Worm (Caenorhabditis elegans): ENCODE measurements around the gene C34H4.2.
A peak's percentile ranks its signal among the peaks of the same experiment; 100 is the strongest.

C34H4.2 gene

ce11 chrIV:1561884-1562283 is 8.3 kb downstream of the C34H4.2 start, which contains the start of gene hpo-6:
TSS of gene hpo-6 (plus strand) at chrIV:1562184.
- TF ChIP-seq nhr-23 (tag; optimal IDR thresholded peaks at IDR 0.05) (no peak), fos-1 (tag; optimal IDR thresholded peaks at IDR 0.05) (peak; percentile 20)

DNA sequence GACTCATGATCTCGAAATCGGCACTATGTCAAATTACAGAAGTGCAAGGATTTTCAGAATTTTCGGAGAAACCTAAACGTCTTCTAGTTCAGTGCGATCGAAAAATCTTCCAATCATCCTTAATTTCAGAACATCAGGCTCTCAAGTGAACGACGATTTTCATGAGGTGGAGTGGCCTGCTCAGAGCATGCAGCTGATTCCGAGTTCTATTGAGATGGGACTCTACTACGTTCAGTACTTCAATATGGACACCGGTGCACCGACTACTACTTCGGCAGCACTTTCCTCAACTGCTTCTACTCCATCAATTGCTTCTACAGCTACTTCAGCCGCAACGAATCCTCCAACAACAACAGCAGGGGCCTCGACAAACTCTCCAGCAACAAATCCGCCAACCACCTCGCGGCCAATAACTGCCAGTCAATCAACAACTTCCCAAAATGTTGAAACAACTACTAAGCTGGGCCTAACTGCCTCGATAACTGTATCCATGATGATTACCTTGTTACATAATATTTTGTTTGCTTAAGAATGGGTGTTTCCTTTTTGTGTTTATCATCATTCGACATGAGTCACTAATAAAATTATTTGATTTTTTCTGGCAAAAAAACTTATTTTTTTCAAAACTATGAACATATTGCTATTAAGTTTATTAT is 10.1 kb downstream of the C34H4.2 start, which contains the start of gene Y41D4B.15:
Y41D4B.15 (plus strand) TSS at position 606 of the 656 bp plus-strand sequence.
- no peak for TF ChIP-seq mdl-1 (tag; optimal IDR thresholded peaks at IDR 0.05)
- no peak for TF ChIP-seq fos-1 (tag; optimal IDR thresholded peaks at IDR 0.05)
- no peak for TF ChIP-seq aly-2 (tag; optimal IDR thresholded peaks at IDR 0.05)
- TF ChIP-seq nhr-25 (tag; optimal IDR thresholded peaks at IDR 0.05): no peak
- no peak for TF ChIP-seq lin-11 (tag; optimal IDR thresholded peaks at IDR 0.05)

ce11 chrIV:1565725-1566124 is 12.2 kb downstream of the C34H4.2 start:
- TF ChIP-seq ceh-16 (tag; optimal IDR thresholded peaks at IDR 0.05): no peak
- TF ChIP-seq aly-2 (tag; optimal IDR thresholded peaks at IDR 0.05): no peak
- TF ChIP-seq nhr-77 (tag; optimal IDR thresholded peaks at IDR 0.05): no peak
- no peak for TF ChIP-seq egl-27 (tag; optimal IDR thresholded peaks at IDR 0.05)
- no peak for TF ChIP-seq elt-1 (tag; optimal IDR thresholded peaks at IDR 0.05)
- TF ChIP-seq lsy-2 (tag; optimal IDR thresholded peaks at IDR 0.05): no peak
- TF ChIP-seq sem-4 (tag; optimal IDR thresholded peaks at IDR 0.05): no peak
- no peak for TF ChIP-seq ceh-82 (tag; optimal IDR thresholded peaks at IDR 0.05)
- TF ChIP-seq sma-3 (GFP tag; optimal IDR thresholded peaks at IDR 0.05): no peak
- TF ChIP-seq mdl-1 (tag; optimal IDR thresholded peaks at IDR 0.05): no peak
- TF ChIP-seq nhr-10 (tag; optimal IDR thresholded peaks at IDR 0.05): no peak
- no peak for TF ChIP-seq peb-1 (tag; optimal IDR thresholded peaks at IDR 0.05)
- TF ChIP-seq lin-39 (tag; optimal IDR thresholded peaks at IDR 0.05): no peak
- TF ChIP-seq sma-9 (GFP tag; optimal IDR thresholded peaks at IDR 0.05): no peak
- no peak for TF ChIP-seq sma-9 (tag; optimal IDR thresholded peaks at IDR 0.05)
- TF ChIP-seq F13H6.1 (tag; optimal IDR thresholded peaks at IDR 0.05): no peak
- no peak for TF ChIP-seq skn-1 (tag; optimal IDR thresholded peaks at IDR 0.05)

DNA sequence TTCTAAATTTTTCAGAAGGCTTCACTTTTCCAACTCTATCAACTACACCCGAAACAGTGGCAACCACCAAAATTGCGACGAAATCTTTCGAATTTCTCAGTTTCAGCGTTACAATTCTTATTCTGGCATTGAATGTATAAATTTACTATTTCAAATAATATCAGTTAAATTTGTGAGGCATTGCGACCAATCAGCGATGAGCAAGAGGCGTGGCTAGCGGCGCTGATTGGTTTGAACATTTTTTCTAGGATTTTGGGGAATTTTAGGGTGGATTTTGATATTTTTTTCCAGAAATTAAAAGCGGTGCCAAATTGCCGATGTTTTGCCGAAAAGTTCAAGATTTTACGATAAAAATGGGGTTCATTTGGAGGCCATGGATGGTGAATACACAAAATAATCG is 14.0 kb downstream of the C34H4.2 start:
- TF ChIP-seq sem-4 (tag; optimal IDR thresholded peaks at IDR 0.05): no peak
- TF ChIP-seq dmd-4 (tag; optimal IDR thresholded peaks at IDR 0.05): no peak
- no peak for TF ChIP-seq ceh-16 (tag; optimal IDR thresholded peaks at IDR 0.05)
- no peak for TF ChIP-seq ZK546.5 (tag; optimal IDR thresholded peaks at IDR 0.05)
- TF ChIP-seq snpc-4 (tag; optimal IDR thresholded peaks at IDR 0.05): no peak

- no peak for TF ChIP-seq nhr-23 (tag; optimal IDR thresholded peaks at IDR 0.05)
These were observed 23.2 kb downstream of the C34H4.2 start, which contains the start of gene Y41D4B.14 for ce11 chrIV:1576731-1577130. TSS of gene Y41D4B.14 (plus strand) at chrIV:1577031.

- TF ChIP-seq sem-4 (tag; optimal IDR thresholded peaks at IDR 0.05): peak; percentile 78
- peak; percentile 86 for TF ChIP-seq lin-11 (tag; optimal IDR thresholded peaks at IDR 0.05)
- TF ChIP-seq ama-1 (optimal IDR thresholded peaks at IDR 0.05): no peak
- TF ChIP-seq lin-13 (GFP tag; optimal IDR thresholded peaks at IDR 0.05): peak; percentile 94
- TF ChIP-seq nhr-129 (tag; optimal IDR thresholded peaks at IDR 0.05): peak; percentile 78
- no peak for TF ChIP-seq nhr-237 (tag; optimal IDR thresholded peaks at IDR 0.05)
- TF ChIP-seq alr-1 (tag; optimal IDR thresholded peaks at IDR 0.05): no peak
- peak; percentile 78 for TF ChIP-seq gmeb-1 (tag; optimal IDR thresholded peaks at IDR 0.05)
- peak; percentile 93 for TF ChIP-seq F13H6.1 (tag; optimal IDR thresholded peaks at IDR 0.05)
- TF ChIP-seq snpc-4 (tag; optimal IDR thresholded peaks at IDR 0.05): peak; percentile 48
- no peak for TF ChIP-seq ceh-16 (tag; optimal IDR thresholded peaks at IDR 0.05)
- TF ChIP-seq nhr-77 (tag; optimal IDR thresholded peaks at IDR 0.05): peak; percentile 32
- peak; percentile 80 to 89 for TF ChIP-seq lsy-2 (tag; optimal IDR thresholded peaks at IDR 0.05)
- peak; percentile 90 for TF ChIP-seq sma-3 (GFP tag; optimal IDR thresholded peaks at IDR 0.05)
- TF ChIP-seq mdl-1 (tag; optimal IDR thresholded peaks at IDR 0.05): peak in 1 of 2 experiments; percentile 55
- no peak for TF ChIP-seq nhr-12 (tag; optimal IDR thresholded peaks at IDR 0.05)
- TF ChIP-seq nhr-6 (tag; optimal IDR thresholded peaks at IDR 0.05): peak; percentile 62
- peak; percentile 81 for TF ChIP-seq ztf-4 (tag; optimal IDR thresholded peaks at IDR 0.05)
- TF ChIP-seq nhr-25 (tag; optimal IDR thresholded peaks at IDR 0.05): peak; percentile 89
- no peak for TF ChIP-seq nhr-11 (tag; optimal IDR thresholded peaks at IDR 0.05)
- TF ChIP-seq ceh-82 (tag; optimal IDR thresholded peaks at IDR 0.05): peak; percentile 44
- no peak for TF ChIP-seq unc-39 (tag; optimal IDR thresholded peaks at IDR 0.05)
- no peak for TF ChIP-seq lin-39 (tag; optimal IDR thresholded peaks at IDR 0.05)
- TF ChIP-seq ZK546.5 (tag; optimal IDR thresholded peaks at IDR 0.05): no peak
- TF ChIP-seq unc-62 (GFP tag; optimal IDR thresholded peaks at IDR 0.05): no peak
- TF ChIP-seq mbf-1 (tag; optimal IDR thresholded peaks at IDR 0.05): no peak
- TF ChIP-seq ztf-1 (GFP tag; conservative IDR thresholded peaks at IDR 0.05): no peak
- no peak for TF ChIP-seq elt-1 (tag; optimal IDR thresholded peaks at IDR 0.05)
- no peak for TF ChIP-seq aly-2 (tag; optimal IDR thresholded peaks at IDR 0.05)
- TF ChIP-seq Y55F3AM.14 (GFP tag; optimal IDR thresholded peaks at IDR 0.05): peak; percentile 38
- peak; percentile 23 for TF ChIP-seq egl-27 (tag; optimal IDR thresholded peaks at IDR 0.05)
- no peak for TF ChIP-seq dmd-4 (tag; optimal IDR thresholded peaks at IDR 0.05)
- TF ChIP-seq nhr-21 (tag; optimal IDR thresholded peaks at IDR 0.05): peak; percentile 78
- TF ChIP-seq R02D3.7 (tag; optimal IDR thresholded peaks at IDR 0.05): no peak
These were observed 42.2 kb downstream of the C34H4.2 start, which contains the start of gene npp-8 for ce11 chrIV:1595802-1596201. TSS of gene npp-8 (minus strand) at chrIV:1595824.

Measured in whole organism, L2 larva.